Worm (Caenorhabditis elegans) whole organism, early embryonic: Measurements from ENCODE around the gene adt-1.

Experiments used
- B0310.2 ChIP-seq: sonication (generic microtip); optimal IDR thresholded peaks from 2 replicates; lab custom pipeline; 2016; ENCODE audit warnings: mild to moderate bottlenecking, missing genetic modification characterization, missing compliant biosample characterization
- F13C5.2 ChIP-seq: sonication (generic microtip); optimal IDR thresholded peaks from 2 replicates; lab custom pipeline; 2017; ENCODE audit warnings: mild to moderate bottlenecking, missing genetic modification characterization, inconsistent platforms, missing compliant biosample characterization
- ama-1 ChIP-seq: fragments of 150-350 bp; optimal IDR thresholded peaks from 2 replicates; lab custom pipeline; 2014
- ceh-36 ChIP-seq: sonication (generic microtip); optimal IDR thresholded peaks from 2 replicates; lab custom pipeline; 2016; ENCODE audit warnings: missing genetic modification characterization, inconsistent platforms, missing compliant biosample characterization
- ets-7 ChIP-seq: sonication (generic microtip); optimal IDR thresholded peaks from 2 replicates; lab custom pipeline; 2016; ENCODE audit warnings: missing genotype, missing genetic modification characterization, missing compliant biosample characterization
- flt-1 ChIP-seq: fragments of 200-800 bp; sonication (Bioruptor generic); IDR thresholded peaks from 2 replicates; pipeline ENCODE4 v1.3.6; 2022; ENCODE audit warnings: missing genetic modification characterization, missing compliant biosample characterization
- hmg-4 ChIP-seq: fragments of 200-800 bp; sonication (Bioruptor generic); optimal IDR thresholded peaks from 2 replicates; lab custom pipeline; 2018; ENCODE audit warnings: mild to moderate bottlenecking, missing genetic modification characterization, missing compliant biosample characterization
- hnd-1 ChIP-seq: sonication (generic microtip); optimal IDR thresholded peaks from 2 replicates; lab custom pipeline; 2016; ENCODE audit warnings: missing genetic modification characterization, missing compliant biosample characterization
- sea-1 ChIP-seq: fragments of 200-800 bp; sonication (Bioruptor generic); conservative IDR thresholded peaks from 2 replicates; pipeline ENCODE4 v1.3.6; 2022; ENCODE audit warnings: missing genetic modification characterization, missing compliant biosample characterization
- tbx-11 ChIP-seq: fragments of 200-800 bp; sonication (Bioruptor generic); IDR thresholded peaks from 2 replicates; pipeline ENCODE4 v1.3.6; 2022; ENCODE audit warnings: missing genetic modification characterization, missing compliant biosample characterization
- tbx-37 ChIP-seq: fragments of 200-800 bp; sonication (Bioruptor generic); conservative IDR thresholded peaks from 2 replicates; pipeline ENCODE4 v1.3.6; 2022; ENCODE audit warnings: missing genetic modification reagents, missing genetic modification characterization, missing compliant biosample characterization
- tra-4 ChIP-seq: sonication (generic microtip); optimal IDR thresholded peaks from 2 replicates; lab custom pipeline; 2017; ENCODE audit warnings: missing genetic modification characterization, missing compliant biosample characterization

- TF ChIP-seq tra-4 (tag; lab: Kevin White, UChicago) (no peak), ama-1 (lab: Kevin White, UChicago) (no peak), ets-7 (tag; lab: Kevin White, UChicago) (no peak), sea-1 (GFP tag; lab: Robert Waterston, UW) (no peak), flt-1 (GFP tag; lab: Robert Waterston, UW) (no peak), hnd-1 (tag; lab: Kevin White, UChicago) (no peak), ceh-36 (no peak), hmg-4 (GFP tag; lab: Kevin White, UChicago) (no peak), F13C5.2 (tag; lab: Kevin White, UChicago) (no peak), tbx-37 (GFP tag; lab: Robert Waterston, UW) (no peak), B0310.2 (tag; lab: Kevin White, UChicago) (no peak), tbx-11 (GFP tag; lab: Robert Waterston, UW) (no peak)
Observed at ce11 chrX:12677113-12677512, 1.5 kb upstream of the adt-1 start.
